Worm (Caenorhabditis elegans) whole organism, L3 larva: ENCODE results near the gene nspf-1.

ENCODE experiments used
- R02D3.7 ChIP-seq: fragments of 150-350 bp; optimal IDR thresholded peaks from 2 replicates; lab custom pipeline; 2014; ENCODE audit warnings: missing biosample characterization, missing genetic modification characterization
- ZK546.5 ChIP-seq: sonication (generic microtip); optimal IDR thresholded peaks from 2 replicates; lab custom pipeline; 2017; ENCODE audit warnings: missing biosample characterization, missing genetic modification characterization
- aly-2 ChIP-seq: fragments of 150-350 bp; optimal IDR thresholded peaks from 2 replicates; lab custom pipeline; 2014; ENCODE audit warnings: missing biosample characterization, missing genetic modification characterization
- ama-1 ChIP-seq: fragments of 150-350 bp; optimal IDR thresholded peaks from 2 replicates; lab custom pipeline; 2018
- ceh-28 ChIP-seq: fragments of 150-350 bp; optimal IDR thresholded peaks from 2 replicates; lab custom pipeline; 2014; ENCODE audit warnings: missing biosample characterization, missing genetic modification reagents, missing genetic modification characterization
- ceh-9 ChIP-seq: sonication (generic microtip); optimal IDR thresholded peaks from 2 replicates; lab custom pipeline; 2018; ENCODE audit warnings: missing biosample characterization, missing genetic modification characterization
- daf-12 ChIP-seq: fragments of 150-350 bp; optimal IDR thresholded peaks from 2 replicates; lab custom pipeline; 2014; ENCODE audit warnings: missing biosample characterization, missing genetic modification reagents, missing genetic modification characterization
- egl-27 ChIP-seq: sonication (generic microtip); optimal IDR thresholded peaks from 4 replicates; lab custom pipeline; 2017; ENCODE audit warnings: missing biosample characterization, missing genetic modification reagents, missing genetic modification characterization
- elt-1 ChIP-seq: fragments of 150-350 bp; optimal IDR thresholded peaks from 2 replicates; lab custom pipeline; 2014; ENCODE audit warnings: missing biosample characterization, missing genetic modification characterization
- elt-2 ChIP-seq: sonication (generic microtip); optimal IDR thresholded peaks from 2 replicates; lab custom pipeline; 2016; ENCODE audit warnings: missing genetic modification reagents, mild to moderate bottlenecking, missing genetic modification characterization, missing compliant biosample characterization
- elt-3 ChIP-seq, 3 experiments: fragments of 150-350 bp in 1 of 3; sonication (generic microtip) in 2 of 3; optimal IDR thresholded peaks; 2 replicates in 2 of 3; 4 replicates in 1 of 3; lab custom pipeline; 2014 to 2017; ENCODE audit warnings: missing biosample characterization in 3 of 3, missing genetic modification characterization in 3 of 3
- fkh-10 ChIP-seq: sonication (generic microtip); optimal IDR thresholded peaks from 2 replicates; lab custom pipeline; 2017; ENCODE audit warnings: missing biosample characterization, missing genetic modification reagents, missing genetic modification characterization
- fkh-2 ChIP-seq: fragments of 150-350 bp; optimal IDR thresholded peaks from 2 replicates; lab custom pipeline; 2014; ENCODE audit warnings: missing biosample characterization, missing genetic modification reagents, missing genetic modification characterization
- hmg-11 ChIP-seq: sonication (generic microtip); optimal IDR thresholded peaks from 2 replicates; lab custom pipeline; 2016; ENCODE audit warnings: missing genetic modification characterization, missing compliant biosample characterization
- jun-1 ChIP-seq: fragments of 150-350 bp; optimal IDR thresholded peaks from 2 replicates; lab custom pipeline; 2014; ENCODE audit warnings: missing biosample characterization, missing genetic modification reagents, missing genetic modification characterization
- lin-15B ChIP-seq: fragments of 150-350 bp; optimal IDR thresholded peaks from 2 replicates; lab custom pipeline; 2014; ENCODE audit warnings: missing biosample characterization, missing genetic modification characterization
- lin-39 ChIP-seq: fragments of 150-350 bp; optimal IDR thresholded peaks from 2 replicates; lab custom pipeline; 2018; ENCODE audit warnings: missing biosample characterization, missing genetic modification reagents, missing genetic modification characterization
- lsy-12 ChIP-seq: sonication (generic microtip); optimal IDR thresholded peaks from 2 replicates; lab custom pipeline; 2016; ENCODE audit warnings: mild to moderate bottlenecking, missing genetic modification characterization, missing compliant biosample characterization
- mml-1 ChIP-seq: fragments of 150-350 bp; sonication (generic microtip); optimal IDR thresholded peaks from 3 replicates; lab custom pipeline; 2014; ENCODE audit warnings: missing biosample characterization, missing genetic modification characterization
- nfya-1 ChIP-seq: sonication (generic microtip); optimal IDR thresholded peaks from 2 replicates; lab custom pipeline; 2017; ENCODE audit warnings: missing genetic modification characterization, mild to moderate bottlenecking, missing compliant biosample characterization, antibody characterized with exemption, moderate library complexity; ENCODE audit not compliant: insufficient read depth
- nhr-11 ChIP-seq: fragments of 150-350 bp; optimal IDR thresholded peaks from 2 replicates; lab custom pipeline; 2014; ENCODE audit warnings: missing biosample characterization, missing genetic modification characterization
- nhr-12 ChIP-seq: fragments of 150-350 bp; optimal IDR thresholded peaks from 2 replicates; lab custom pipeline; 2014; ENCODE audit warnings: missing biosample characterization, missing genetic modification characterization
- nhr-23 ChIP-seq: fragments of 150-350 bp; optimal IDR thresholded peaks from 2 replicates; lab custom pipeline; 2014; ENCODE audit warnings: missing biosample characterization, missing genetic modification reagents, missing genetic modification characterization
- nhr-237 ChIP-seq: fragments of 150-350 bp; optimal IDR thresholded peaks from 2 replicates; lab custom pipeline; 2014; ENCODE audit warnings: missing biosample characterization, missing genetic modification characterization
- nhr-28 ChIP-seq: fragments of 150-350 bp; optimal IDR thresholded peaks from 2 replicates; lab custom pipeline; 2014; ENCODE audit warnings: missing biosample characterization, missing genetic modification characterization
- nhr-43 ChIP-seq: sonication (generic microtip); optimal IDR thresholded peaks from 2 replicates; lab custom pipeline; 2016; ENCODE audit warnings: mild to moderate bottlenecking, missing genetic modification characterization, missing compliant biosample characterization; ENCODE audit not compliant: poor library complexity, severe bottlenecking
- nhr-76 ChIP-seq: fragments of 150-350 bp; sonication (generic microtip); optimal IDR thresholded peaks from 5 replicates; lab custom pipeline; 2014; ENCODE audit warnings: missing biosample characterization, missing genetic modification characterization
- nhr-77 ChIP-seq: fragments of 150-350 bp; optimal IDR thresholded peaks from 2 replicates; lab custom pipeline; 2014; ENCODE audit warnings: missing biosample characterization, missing genetic modification characterization
- pha-4 ChIP-seq: fragments of 150-350 bp; optimal IDR thresholded peaks from 2 replicates; lab custom pipeline; 2014; ENCODE audit warnings: missing biosample characterization, missing genetic modification reagents, missing genetic modification characterization
- pqm-1 ChIP-seq: fragments of 150-350 bp; optimal IDR thresholded peaks from 2 replicates; lab custom pipeline; 2017; ENCODE audit warnings: missing biosample characterization, missing genetic modification characterization, inconsistent platforms
- sea-2 ChIP-seq: fragments of 150-350 bp; sonication (generic microtip); optimal IDR thresholded peaks from 4 replicates; lab custom pipeline; 2014; ENCODE audit warnings: missing biosample characterization, missing genetic modification reagents, missing genetic modification characterization
- skn-1 ChIP-seq: fragments of 150-350 bp; optimal IDR thresholded peaks from 2 replicates; lab custom pipeline; 2014; ENCODE audit warnings: missing biosample characterization, missing genetic modification characterization
- snpc-4 ChIP-seq: fragments of 150-350 bp; optimal IDR thresholded peaks from 2 replicates; lab custom pipeline; 2014; ENCODE audit warnings: missing biosample characterization, missing genetic modification characterization
- tbx-2 ChIP-seq: sonication (generic microtip); optimal IDR thresholded peaks from 2 replicates; lab custom pipeline; 2016; ENCODE audit warnings: mild to moderate bottlenecking, missing genetic modification characterization, missing compliant biosample characterization
- unc-62 ChIP-seq: fragments of 150-350 bp; sonication (generic microtip); optimal IDR thresholded peaks from 4 replicates; lab custom pipeline; 2014; ENCODE audit warnings: missing biosample characterization, missing genetic modification reagents, missing genetic modification characterization
- zag-1 ChIP-seq: fragments of 150-350 bp; optimal IDR thresholded peaks from 2 replicates; lab custom pipeline; 2014; ENCODE audit warnings: missing biosample characterization, missing genetic modification characterization
- ztf-11 ChIP-seq: fragments of 150-350 bp; optimal IDR thresholded peaks from 2 replicates; lab custom pipeline; 2014; ENCODE audit warnings: missing biosample characterization, missing genetic modification characterization
- ztf-4 ChIP-seq: fragments of 150-350 bp; optimal IDR thresholded peaks from 2 replicates; lab custom pipeline; 2014; ENCODE audit warnings: missing biosample characterization, missing genetic modification characterization

nspf-1 gene

ce11 chrII:2695079-2695478 is 7.7 kb downstream of the nspf-1 start:
- TF ChIP-seq fkh-10 (GFP tag; lab: Kevin White, UChicago) (peak; percentile 56), elt-3 (tag; optimal IDR thresholded peaks at IDR 0.05; lab: Kevin White, UChicago) (no peak)

ce11 chrII:2698378-2698777 is 11.0 kb downstream of the nspf-1 start, which contains the start of gene sri-62:
Gene sri-62, minus strand, starts transcription at chrII:2698478.
- TF ChIP-seq zag-1 (tag; lab: Kevin White, UChicago), result no peak
- TF ChIP-seq nhr-76, result no peak
- no peak for TF ChIP-seq R02D3.7 (tag; lab: Kevin White, UChicago)
- no peak for TF ChIP-seq mml-1 (tag; lab: Kevin White, UChicago)
- TF ChIP-seq lin-15B, result no peak
- TF ChIP-seq fkh-2, result no peak
- no peak for TF ChIP-seq nhr-237 (tag; lab: Kevin White, UChicago)
- no peak for TF ChIP-seq nhr-11
- no peak for TF ChIP-seq nhr-77
- no peak for TF ChIP-seq nfya-1 (tag; lab: Kevin White, UChicago)
- no peak for TF ChIP-seq nhr-28 (tag; lab: Kevin White, UChicago)
- TF ChIP-seq hmg-11 (tag; lab: Kevin White, UChicago), result no peak
- TF ChIP-seq aly-2 (tag; lab: Kevin White, UChicago), result no peak

- TF ChIP-seq nhr-12 (tag; lab: Kevin White, UChicago) (no peak), nhr-43 (tag; lab: Kevin White, UChicago) (no peak), ama-1 (lab: Kevin White, UChicago) (no peak), lin-15B (no peak), aly-2 (tag; lab: Kevin White, UChicago) (no peak), nhr-237 (tag; lab: Kevin White, UChicago) (no peak), jun-1 (tag; lab: Kevin White, UChicago) (no peak), elt-1 (tag; lab: Kevin White, UChicago) (no peak)
Measured at ce11 chrII:2700229-2700628, 12.8 kb downstream of the nspf-1 start, which contains the start of gene sri-61. Gene sri-61, minus strand, starts transcription at chrII:2700329.

ce11 chrII:2702757-2703156 is 15.3 kb downstream of the nspf-1 start, which contains the start of gene sri-60:
Gene sri-60, minus strand, starts transcription at chrII:2702857.
- TF ChIP-seq pqm-1 (tag; lab: Kevin White, UChicago) (no peak), nhr-12 (tag; lab: Kevin White, UChicago) (no peak), ceh-28 (tag; lab: Kevin White, UChicago) (no peak), nfya-1 (tag; lab: Kevin White, UChicago) (no peak), unc-62 (no peak), mml-1 (tag; lab: Kevin White, UChicago) (no peak), nhr-76 (no peak), jun-1 (tag; lab: Kevin White, UChicago) (no peak), lsy-12 (tag; lab: Kevin White, UChicago) (no peak), elt-2 (tag; lab: Kevin White, UChicago) (no peak), nhr-28 (tag; lab: Kevin White, UChicago) (no peak), egl-27 (no peak), hmg-11 (tag; lab: Kevin White, UChicago) (no peak), ZK546.5 (no peak), ama-1 (lab: Kevin White, UChicago) (no peak), daf-12 (tag; lab: Kevin White, UChicago) (no peak), elt-1 (tag; lab: Kevin White, UChicago) (no peak)
- TF ChIP-seq, all 47 proteins: peak for 0

ce11 chrII:2705200-2705599 is 17.8 kb downstream of the nspf-1 start, which contains the start of gene srh-128:
Gene srh-128, minus strand, starts transcription at chrII:2705300.
- TF ChIP-seq fkh-10 (GFP tag; lab: Kevin White, UChicago) (no peak), ztf-11 (no peak), jun-1 (tag; lab: Kevin White, UChicago) (no peak), snpc-4 (tag; lab: Kevin White, UChicago) (no peak), sea-2 (GFP tag; lab: Kevin White, UChicago) (no peak), tbx-2 (no peak), nhr-12 (tag; lab: Kevin White, UChicago) (no peak), nhr-23 (tag; lab: Kevin White, UChicago) (no peak), daf-12 (tag; lab: Kevin White, UChicago) (no peak), lin-39 (tag; lab: Kevin White, UChicago) (no peak), pha-4 (no peak), ztf-4 (tag; lab: Kevin White, UChicago) (no peak), elt-3 (tag; optimal IDR thresholded peaks at IDR 0.05; lab: Kevin White, UChicago) (no peak), skn-1 (no peak), elt-1 (tag; lab: Kevin White, UChicago) (no peak), zag-1 (tag; lab: Kevin White, UChicago) (no peak), ceh-9 (tag; lab: Kevin White, UChicago) (no peak), fkh-2 (no peak), pqm-1 (tag; lab: Kevin White, UChicago) (no peak), hmg-11 (tag; lab: Kevin White, UChicago) (no peak)
